Worm (Caenorhabditis elegans) whole organism, late embryonic: ENCODE data around the gene F41D9.2.

Experiments used
- C08G9.2 ChIP-seq: sonication (generic microtip); optimal IDR thresholded peaks from 2 replicates; lab custom pipeline; 2016; ENCODE audit warnings: mild to moderate bottlenecking, missing genetic modification characterization, moderate library complexity, missing compliant biosample characterization
- C38D4.7 ChIP-seq: fragments of 200-800 bp; sonication (Bioruptor generic); optimal IDR thresholded peaks from 2 replicates; lab custom pipeline; 2018; ENCODE audit warnings: mild to moderate bottlenecking, missing genetic modification characterization, moderate library complexity, missing compliant biosample characterization
- F13H6.1 ChIP-seq: sonication (generic microtip); optimal IDR thresholded peaks from 2 replicates; lab custom pipeline; 2016; ENCODE audit warnings: missing genetic modification characterization, missing compliant biosample characterization
- K02D7.2 ChIP-seq: sonication (generic microtip); optimal IDR thresholded peaks from 2 replicates; lab custom pipeline; 2017; ENCODE audit warnings: mild to moderate bottlenecking, missing genetic modification characterization, missing compliant biosample characterization
- K09A11.1 ChIP-seq: sonication (generic microtip); optimal IDR thresholded peaks from 2 replicates; lab custom pipeline; 2017; ENCODE audit warnings: antibody characterized with exemption, mild to moderate bottlenecking, missing genetic modification characterization, missing compliant biosample characterization; ENCODE audit not compliant: insufficient read depth
- Y22D7AL.16 ChIP-seq: sonication (generic microtip); optimal IDR thresholded peaks from 2 replicates; lab custom pipeline; 2016; ENCODE audit warnings: missing genetic modification characterization, missing compliant biosample characterization
- ceh-19 ChIP-seq: fragments of 200-800 bp; sonication (Bioruptor generic); optimal IDR thresholded peaks from 2 replicates; lab custom pipeline; 2018; ENCODE audit warnings: mild to moderate bottlenecking, missing genetic modification characterization, missing compliant biosample characterization
- ceh-2 ChIP-seq: sonication (generic microtip); optimal IDR thresholded peaks from 2 replicates; lab custom pipeline; 2016; ENCODE audit warnings: missing genotype, missing genetic modification characterization, missing compliant biosample characterization
- ceh-22 ChIP-seq: sonication (generic microtip); optimal IDR thresholded peaks from 2 replicates; lab custom pipeline; 2017; ENCODE audit warnings: missing biosample characterization, missing genetic modification characterization
- ceh-30 ChIP-seq: fragments of 150-350 bp; optimal IDR thresholded peaks from 2 replicates; lab custom pipeline; 2014; ENCODE audit warnings: missing biosample characterization, missing genetic modification characterization
- ceh-34 ChIP-seq: sonication (generic microtip); optimal IDR thresholded peaks from 2 replicates; lab custom pipeline; 2016; ENCODE audit warnings: mild to moderate bottlenecking, missing genetic modification characterization, missing compliant biosample characterization
- ceh-6 ChIP-seq: fragments of 200-800 bp; sonication (Bioruptor generic); optimal IDR thresholded peaks from 2 replicates; lab custom pipeline; 2018; ENCODE audit warnings: mild to moderate bottlenecking, missing genetic modification characterization, missing compliant biosample characterization
- ceh-9 ChIP-seq: sonication (generic microtip); optimal IDR thresholded peaks from 2 replicates; lab custom pipeline; 2016; ENCODE audit warnings: mild to moderate bottlenecking, missing genetic modification characterization, inconsistent platforms, missing compliant biosample characterization
- dve-1 ChIP-seq: sonication (generic microtip); optimal IDR thresholded peaks from 2 replicates; lab custom pipeline; 2017; ENCODE audit warnings: antibody characterized with exemption, mild to moderate bottlenecking, missing genetic modification characterization, missing compliant biosample characterization
- elt-2 ChIP-seq: sonication (generic microtip); optimal IDR thresholded peaks from 2 replicates; lab custom pipeline; 2016; ENCODE audit warnings: missing genetic modification reagents, missing genetic modification characterization, missing compliant biosample characterization
- elt-4 ChIP-seq: sonication (generic microtip); optimal IDR thresholded peaks from 2 replicates; lab custom pipeline; 2016; ENCODE audit warnings: missing genetic modification characterization, missing compliant biosample characterization
- eyg-1 ChIP-seq: sonication (generic microtip); optimal IDR thresholded peaks from 2 replicates; lab custom pipeline; 2016; ENCODE audit warnings: missing genotype, missing genetic modification characterization, missing compliant biosample characterization
- fax-1 ChIP-seq: sonication (generic microtip); optimal IDR thresholded peaks from 2 replicates; lab custom pipeline; 2016; ENCODE audit warnings: missing genotype, missing genetic modification characterization, missing compliant biosample characterization
- fkh-6 ChIP-seq: sonication (generic microtip); optimal IDR thresholded peaks from 2 replicates; lab custom pipeline; 2016; ENCODE audit warnings: missing genetic modification characterization, missing compliant biosample characterization
- gmeb-2 ChIP-seq: sonication (generic microtip); optimal IDR thresholded peaks from 2 replicates; lab custom pipeline; 2016; ENCODE audit warnings: missing genetic modification characterization, inconsistent platforms, missing compliant biosample characterization
- hlh-13 ChIP-seq: fragments of 200-800 bp; sonication (Bioruptor generic); optimal IDR thresholded peaks from 2 replicates; lab custom pipeline; 2018; ENCODE audit warnings: mild to moderate bottlenecking, missing genetic modification characterization, missing compliant biosample characterization
- hlh-30 ChIP-seq: sonication (generic microtip); optimal IDR thresholded peaks from 2 replicates; lab custom pipeline; 2017; ENCODE audit warnings: antibody characterized with exemption, missing genetic modification characterization, missing compliant biosample characterization; ENCODE audit not compliant: insufficient read depth
- hlh-8 ChIP-seq: sonication (generic microtip); optimal IDR thresholded peaks from 2 replicates; lab custom pipeline; 2016; ENCODE audit warnings: missing genotype, missing genetic modification characterization, missing compliant biosample characterization
- lim-6 ChIP-seq: sonication (generic microtip); optimal IDR thresholded peaks from 2 replicates; lab custom pipeline; 2016; ENCODE audit warnings: missing genetic modification characterization, missing compliant biosample characterization
- madf-2 ChIP-seq: sonication (generic microtip); optimal IDR thresholded peaks from 2 replicates; lab custom pipeline; 2017; ENCODE audit warnings: missing genetic modification characterization, missing compliant biosample characterization
- mec-3 ChIP-seq: sonication (generic microtip); optimal IDR thresholded peaks from 2 replicates; lab custom pipeline; 2016; ENCODE audit warnings: borderline replicate concordance, missing genetic modification characterization, missing compliant biosample characterization
- nfya-1 ChIP-seq: sonication (generic microtip); optimal IDR thresholded peaks from 2 replicates; lab custom pipeline; 2017; ENCODE audit warnings: missing genetic modification characterization, mild to moderate bottlenecking, missing compliant biosample characterization, antibody characterized with exemption, moderate library complexity
- nhr-232 ChIP-seq: sonication (generic microtip); optimal IDR thresholded peaks from 2 replicates; lab custom pipeline; 2016; ENCODE audit warnings: missing genetic modification characterization, missing compliant biosample characterization
- npax-4 ChIP-seq: sonication (generic microtip); optimal IDR thresholded peaks from 2 replicates; lab custom pipeline; 2016; ENCODE audit warnings: missing genetic modification characterization, missing compliant biosample characterization
- pag-3 ChIP-seq: sonication (generic microtip); optimal IDR thresholded peaks from 2 replicates; lab custom pipeline; 2016; ENCODE audit warnings: missing compliant biosample characterization, missing genetic modification characterization, borderline replicate concordance
- pax-1 ChIP-seq: fragments of 150-350 bp; optimal IDR thresholded peaks from 2 replicates; lab custom pipeline; 2014; ENCODE audit warnings: missing biosample characterization, missing genetic modification characterization
- pha-2 ChIP-seq: sonication (generic microtip); optimal IDR thresholded peaks from 2 replicates; lab custom pipeline; 2017; ENCODE audit warnings: mild to moderate bottlenecking, missing genetic modification characterization, missing compliant biosample characterization
- pha-4 ChIP-seq: fragments of 150-350 bp; optimal IDR thresholded peaks from 2 replicates; lab custom pipeline; 2018; ENCODE audit warnings: missing biosample characterization, missing genetic modification reagents, missing genetic modification characterization
- pqm-1 ChIP-seq: sonication (generic microtip); optimal IDR thresholded peaks from 2 replicates; lab custom pipeline; 2016; ENCODE audit warnings: missing genetic modification characterization, missing compliant biosample characterization
- sdc-2 ChIP-seq: sonication (generic microtip); optimal IDR thresholded peaks from 2 replicates; lab custom pipeline; 2016; ENCODE audit warnings: missing genotype, missing genetic modification characterization, missing compliant biosample characterization
- sox-2 ChIP-seq: fragments of 200-800 bp; sonication (Bioruptor generic); IDR thresholded peaks from 2 replicates; pipeline ENCODE4 v1.3.6; 2022; ENCODE audit warnings: missing genetic modification reagents, missing genetic modification characterization, missing compliant biosample characterization
- sox-4 ChIP-seq: sonication (generic microtip); optimal IDR thresholded peaks from 2 replicates; lab custom pipeline; 2017; ENCODE audit warnings: mild to moderate bottlenecking, missing genetic modification characterization, inconsistent platforms, missing compliant biosample characterization
- tbx-2 ChIP-seq: sonication (generic microtip); optimal IDR thresholded peaks from 2 replicates; lab custom pipeline; 2016; ENCODE audit warnings: missing genetic modification characterization, missing compliant biosample characterization
- unc-3 ChIP-seq, 2 experiments: fragments of 200-800 bp in 1 of 2; sonication (Bioruptor generic) in 1 of 2; sonication (generic microtip) in 1 of 2; conservative IDR thresholded peaks in 1 of 2; optimal IDR thresholded peaks in 1 of 2; 2 replicates each; pipeline versions ENCODE4 v1.3.6 to Lab custom; 2016 to 2022; ENCODE audit warnings: missing compliant biosample characterization in 2 of 2, missing genetic modification characterization in 2 of 2, missing genetic modification reagents in 1 of 2
- unc-42 ChIP-seq: sonication (generic microtip); optimal IDR thresholded peaks from 2 replicates; lab custom pipeline; 2016; ENCODE audit warnings: missing genotype, missing genetic modification characterization, missing compliant biosample characterization
- unc-55 ChIP-seq: sonication (generic microtip); optimal IDR thresholded peaks from 2 replicates; lab custom pipeline; 2017; ENCODE audit warnings: missing biosample characterization, missing genetic modification reagents, missing genetic modification characterization
- unc-86 ChIP-seq: sonication (generic microtip); optimal IDR thresholded peaks from 2 replicates; lab custom pipeline; 2016; ENCODE audit warnings: missing genetic modification characterization, missing compliant biosample characterization
- zip-5 ChIP-seq: sonication (generic microtip); optimal IDR thresholded peaks from 2 replicates; lab custom pipeline; 2016; ENCODE audit warnings: missing genetic modification characterization, missing compliant biosample characterization
- ztf-16 ChIP-seq: sonication (generic microtip); optimal IDR thresholded peaks from 2 replicates; lab custom pipeline; 2017; ENCODE audit warnings: missing genetic modification characterization, missing compliant biosample characterization

Gene F41D9.2

DNA sequence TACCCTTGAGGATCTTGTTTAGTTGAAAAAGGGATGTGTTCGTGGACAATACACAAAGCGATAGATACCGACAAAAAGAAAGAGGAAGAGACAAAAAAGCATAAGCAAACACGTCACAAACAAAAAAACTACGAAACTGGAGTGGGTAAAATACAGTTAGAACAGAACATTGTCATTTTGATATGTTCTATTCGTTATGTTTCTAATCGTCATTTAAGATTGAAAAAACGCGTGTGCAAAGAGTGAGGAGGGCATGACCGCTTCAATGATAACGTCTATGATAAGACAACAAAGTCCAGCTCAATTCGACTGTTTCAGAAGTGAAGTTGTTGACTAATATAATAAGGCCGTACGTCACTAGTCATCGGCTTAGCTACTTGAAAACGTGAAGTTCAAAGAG is 29.4 kb downstream of the F41D9.2 start:
- TF ChIP-seq ceh-34 (tag; lab: Kevin White, UChicago) (no peak), unc-3 (GFP tag; conservative IDR thresholded peaks at IDR 0.05; lab: Robert Waterston, UW) (no peak), unc-3 (tag; optimal IDR thresholded peaks at IDR 0.05; lab: Kevin White, UChicago) (no peak), madf-2 (tag; lab: Kevin White, UChicago) (no peak), C38D4.7 (GFP tag; lab: Kevin White, UChicago) (no peak), K02D7.2 (tag; lab: Kevin White, UChicago) (no peak), eyg-1 (tag; lab: Kevin White, UChicago) (no peak), pag-3 (tag; lab: Kevin White, UChicago) (no peak), pax-1 (tag; lab: Kevin White, UChicago) (no peak), hlh-30 (tag; lab: Kevin White, UChicago) (no peak), K09A11.1 (tag; lab: Kevin White, UChicago) (no peak), tbx-2 (tag; lab: Kevin White, UChicago) (no peak), dve-1 (tag; lab: Kevin White, UChicago) (no peak), pha-4 (tag; lab: Kevin White, UChicago) (no peak), elt-2 (tag; lab: Kevin White, UChicago) (no peak), hlh-8 (tag; lab: Kevin White, UChicago) (no peak), ceh-9 (tag; lab: Kevin White, UChicago) (no peak), ceh-22 (tag; lab: Kevin White, UChicago) (no peak)

- no peak for TF ChIP-seq Y22D7AL.16 (tag; lab: Kevin White, UChicago)
- no peak for TF ChIP-seq hlh-13 (GFP tag; lab: Kevin White, UChicago)
- TF ChIP-seq sox-2 (GFP tag; lab: Robert Waterston, UW) = no peak
- no peak for TF ChIP-seq ceh-30 (tag; lab: Kevin White, UChicago)
- TF ChIP-seq fax-1 (tag; lab: Kevin White, UChicago) = no peak
- no peak for TF ChIP-seq F13H6.1 (tag; lab: Kevin White, UChicago)
- TF ChIP-seq gmeb-2 (tag; lab: Kevin White, UChicago) = no peak
- no peak for TF ChIP-seq ceh-34 (tag; lab: Kevin White, UChicago)
- TF ChIP-seq npax-4 (tag; lab: Kevin White, UChicago) = no peak
- no peak for TF ChIP-seq unc-42
- no peak for TF ChIP-seq lim-6 (tag; lab: Kevin White, UChicago)
- TF ChIP-seq ceh-6 (GFP tag; lab: Kevin White, UChicago) = no peak
- no peak for TF ChIP-seq sdc-2 (tag; lab: Kevin White, UChicago)
- TF ChIP-seq dve-1 (tag; lab: Kevin White, UChicago) = no peak
- no peak for TF ChIP-seq nfya-1 (tag; lab: Kevin White, UChicago)
- no peak for TF ChIP-seq pax-1 (tag; lab: Kevin White, UChicago)
These were observed 30.4 kb downstream of the F41D9.2 start for ce11 chrX:8354284-8354784.

DNA sequence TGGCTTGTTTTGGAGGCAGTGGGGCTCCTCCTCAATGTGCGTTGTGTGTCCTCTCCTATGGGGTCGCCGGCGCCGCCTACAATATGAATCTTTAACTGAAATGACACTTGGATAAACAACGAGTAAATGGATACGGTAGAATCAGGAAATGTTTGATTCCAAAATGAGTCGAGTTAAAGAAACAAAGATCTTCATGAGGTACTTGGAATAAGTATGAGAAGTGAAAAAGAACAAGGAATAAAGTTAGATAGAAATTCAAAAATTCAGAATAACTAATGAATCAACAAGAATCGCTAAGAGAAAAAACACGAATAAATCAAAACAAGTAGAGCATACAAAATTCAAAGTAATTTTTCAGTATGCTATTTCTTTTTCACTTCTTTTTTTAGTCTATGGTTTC is 33.8 kb downstream of the F41D9.2 start, which contains the start of gene npr-28:
TSS of gene npr-28 (minus strand) at position 101 of the 400 bp plus-strand sequence.
- TF ChIP-seq npax-4 (tag; lab: Kevin White, UChicago) = no peak
- no peak for TF ChIP-seq ceh-9 (tag; lab: Kevin White, UChicago)
- TF ChIP-seq pha-2 (tag; lab: Kevin White, UChicago) = no peak
- no peak for TF ChIP-seq ceh-22 (tag; lab: Kevin White, UChicago)
- TF ChIP-seq zip-5 (tag; lab: Kevin White, UChicago) = no peak
- no peak for TF ChIP-seq ztf-16 (tag; lab: Kevin White, UChicago)
- TF ChIP-seq ceh-30 (tag; lab: Kevin White, UChicago) = no peak

DNA sequence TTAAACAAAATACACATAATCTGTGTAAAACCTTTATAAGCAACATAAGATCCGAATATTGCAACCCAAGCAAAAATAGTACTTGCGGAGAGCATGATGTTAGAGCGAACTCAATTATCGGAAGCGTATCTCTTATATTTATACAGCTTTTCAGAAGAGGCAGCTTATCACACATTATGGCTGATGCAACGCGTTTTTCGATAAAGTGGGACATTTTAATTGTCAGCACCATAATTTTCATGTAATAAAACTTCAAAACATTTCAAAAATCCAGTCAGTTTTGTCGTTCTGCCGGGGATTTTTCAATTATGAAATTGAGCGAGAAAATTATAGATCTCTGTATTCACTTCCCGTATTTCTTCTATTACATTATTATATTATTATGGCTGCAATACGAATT is 38.5 kb downstream of the F41D9.2 start, which contains the start of gene drd-5:
TSS of gene drd-5 (minus strand) at position 101 of the 400 bp plus-strand sequence.
- TF ChIP-seq elt-4 (tag; lab: Kevin White, UChicago) (no peak), unc-42 (no peak), pqm-1 (tag; lab: Kevin White, UChicago) (no peak), ceh-2 (tag; lab: Kevin White, UChicago) (no peak), C08G9.2 (tag; lab: Kevin White, UChicago) (no peak), fax-1 (tag; lab: Kevin White, UChicago) (no peak), C38D4.7 (GFP tag; lab: Kevin White, UChicago) (no peak), sox-4 (tag; lab: Kevin White, UChicago) (no peak), hlh-13 (GFP tag; lab: Kevin White, UChicago) (no peak), mec-3 (tag; lab: Kevin White, UChicago) (no peak), ceh-19 (GFP tag; lab: Kevin White, UChicago) (no peak), hlh-8 (tag; lab: Kevin White, UChicago) (no peak), unc-86 (tag; lab: Kevin White, UChicago) (no peak), fkh-6 (tag; lab: Kevin White, UChicago) (no peak), unc-55 (GFP tag; lab: Kevin White, UChicago) (no peak), nhr-232 (tag; lab: Kevin White, UChicago) (no peak), sdc-2 (tag; lab: Kevin White, UChicago) (no peak), hlh-30 (tag; lab: Kevin White, UChicago) (no peak), K09A11.1 (tag; lab: Kevin White, UChicago) (no peak)
